Fruit fly (Drosophila melanogaster): ENCODE results near the gene CG46339.

The CG46339 gene

dm6 chr3R:26954020-26954672 lies 38.6 kb downstream of the CG46339 start (continued):
- no peak for TF ChIP-seq CG8944 (GFP tag; optimal IDR thresholded peaks at IDR 0.05)
- TF ChIP-seq yki (optimal IDR thresholded peaks at IDR 0.05): no peak
- TF ChIP-seq CG4424 (GFP tag; optimal IDR thresholded peaks at IDR 0.05): peak; percentile 61
- TF ChIP-seq gce (GFP tag; IDR thresholded peaks at IDR 0.05): peak; percentile 32; the same call in 1 of the 3 replicates
- peak; percentile 73 for TF ChIP-seq unpg (GFP tag; optimal IDR thresholded peaks at IDR 0.05)
- TF ChIP-seq luna (GFP tag; optimal IDR thresholded peaks at IDR 0.05): no peak
- no peak for TF ChIP-seq NC2β (GFP tag; optimal IDR thresholded peaks at IDR 0.05)
- TF ChIP-seq sug (tag; optimal IDR thresholded peaks at IDR 0.05): no peak
- no peak for TF ChIP-seq pnt (GFP tag; optimal IDR thresholded peaks at IDR 0.05)
- TF ChIP-seq CG4707 (GFP tag; optimal IDR thresholded peaks at IDR 0.05): peak; percentile 43
- no peak for TF ChIP-seq vnd (GFP tag; IDR thresholded peaks at IDR 0.05; ENCODE audit: partially characterized antibody)
- TF ChIP-seq cato (GFP tag; optimal IDR thresholded peaks at IDR 0.05; ENCODE audit: borderline replicate concordance): no peak
- TF ChIP-seq CG15269 (tag; optimal IDR thresholded peaks at IDR 0.05): peak; percentile 80
- no peak for TF ChIP-seq CG16813 (GFP tag; IDR thresholded peaks at IDR 0.05; ENCODE audit: partially characterized antibody)
- TF ChIP-seq CG5953 (GFP tag; IDR thresholded peaks at IDR 0.05): peak; percentile 85
- peak; percentile 74; the same call in 2 of the 3 replicates for TF ChIP-seq jigr1 (GFP tag; IDR thresholded peaks at IDR 0.05)
- no peak for TF ChIP-seq pum (GFP tag; optimal IDR thresholded peaks at IDR 0.05)
- TF ChIP-seq CG15601 (tag; optimal IDR thresholded peaks at IDR 0.05): peak; percentile 53
- TF ChIP-seq CHES-1-like (GFP tag; optimal IDR thresholded peaks at IDR 0.05): no peak
- TF ChIP-seq sc (optimal IDR thresholded peaks at IDR 0.05): no peak
- peak; percentile 32 for TF ChIP-seq sc (GFP tag; optimal IDR thresholded peaks at IDR 0.05)
- no peak for TF ChIP-seq vfl (GFP tag; optimal IDR thresholded peaks at IDR 0.05)
- no peak; the same call in 1 of the 2 replicates for TF ChIP-seq CG8765 (GFP tag; IDR thresholded peaks at IDR 0.05)
- TF ChIP-seq fd102C (GFP tag; optimal IDR thresholded peaks at IDR 0.05): no peak
- TF ChIP-seq CG13775 (GFP tag; optimal IDR thresholded peaks at IDR 0.05): peak; percentile 54
- peak; percentile 16 for TF ChIP-seq Camta (GFP tag; optimal IDR thresholded peaks at IDR 0.05)
- no peak for TF ChIP-seq Doc3 (GFP tag; IDR thresholded peaks at IDR 0.05; ENCODE audit: partially characterized antibody)
- TF ChIP-seq zen2 (GFP tag; IDR thresholded peaks at IDR 0.05; ENCODE audit: partially characterized antibody): no peak
- peak; percentile 85 for TF ChIP-seq lab (GFP tag; optimal IDR thresholded peaks at IDR 0.05)
- no peak for TF ChIP-seq CG6654 (GFP tag; optimal IDR thresholded peaks at IDR 0.05)
- TF ChIP-seq CG3726 (GFP tag; IDR thresholded peaks at IDR 0.05): no peak
- no peak for TF ChIP-seq hbn (GFP tag; IDR thresholded peaks at IDR 0.05; ENCODE audit: partially characterized antibody)
- peak; percentile 70 for TF ChIP-seq CG17361 (GFP tag; IDR thresholded peaks at IDR 0.05)
- peak in 1 of 2 experiments; percentile 5 for TF ChIP-seq crp (GFP tag; optimal IDR thresholded peaks at IDR 0.05)
- peak; percentile 26; the same call in 1 of the 2 replicates for TF ChIP-seq CG10959 (GFP tag; IDR thresholded peaks at IDR 0.05)
- TF ChIP-seq ATbp (GFP tag; optimal IDR thresholded peaks at IDR 0.05): peak; percentile 78
- peak; percentile 79 for TF ChIP-seq Nf-YA (GFP tag; IDR thresholded peaks at IDR 0.05)
- peak; percentile 25 for TF ChIP-seq CG10543 (GFP tag; optimal IDR thresholded peaks at IDR 0.05)
- no peak for TF ChIP-seq emc (GFP tag; optimal IDR thresholded peaks at IDR 0.05)
- no peak for TF ChIP-seq CG2116 (GFP tag; optimal IDR thresholded peaks at IDR 0.05)
- no peak for TF ChIP-seq disco-r (GFP tag; optimal IDR thresholded peaks at IDR 0.05)
- TF ChIP-seq Xbp1 (GFP tag; optimal IDR thresholded peaks at IDR 0.05): peak; percentile 74
- no peak for TF ChIP-seq ems (GFP tag; optimal IDR thresholded peaks at IDR 0.05)
- TF ChIP-seq Kr (GFP tag; optimal IDR thresholded peaks at IDR 0.05): no peak
- peak; percentile 27 for TF ChIP-seq CG3065 (GFP tag; optimal IDR thresholded peaks at IDR 0.05)
- peak; percentile 58; the same call in 1 of the 2 replicates for TF ChIP-seq onecut (GFP tag; IDR thresholded peaks at IDR 0.05)
- TF ChIP-seq CG6254 (GFP tag; optimal IDR thresholded peaks at IDR 0.05): peak; percentile 32
- no peak for TF ChIP-seq CG9876 (GFP tag; optimal IDR thresholded peaks at IDR 0.05)
- peak; percentile 47; the same call in 1 of the 2 replicates for TF ChIP-seq cas (GFP tag; IDR thresholded peaks at IDR 0.05)
- peak; percentile 81 for TF ChIP-seq Med (GFP tag)
